Worm (Caenorhabditis elegans) whole organism, L4/young adult: Measurements from ENCODE around the gene ZK1307.2.

ENCODE experiments used
- W03F9.2 ChIP-seq: fragments of 150-350 bp; optimal IDR thresholded peaks from 2 replicates; lab custom pipeline; 2014; ENCODE audit warnings: missing biosample characterization, missing genetic modification characterization
- dao-5 ChIP-seq: sonication (generic microtip); optimal IDR thresholded peaks from 2 replicates; lab custom pipeline; 2016; ENCODE audit warnings: missing genotype, missing genetic modification characterization, moderate library complexity, missing compliant biosample characterization
- him-1 ChIP-seq: sonication (generic microtip); optimal IDR thresholded peaks from 2 replicates; lab custom pipeline; 2016; ENCODE audit warnings: missing genotype, missing genetic modification reagents, missing genetic modification characterization, missing compliant biosample characterization

ZK1307.2 gene

ce11 chrII:9644438-9644837 lies 9.3 kb downstream of the ZK1307.2 start, which contains the start of gene fzr-1:
TSS of gene fzr-1 (minus strand) at chrII:9644466.
- TF ChIP-seq W03F9.2 (no peak), dao-5 (tag; lab: Kevin White, UChicago) (no peak), him-1 (tag; lab: Kevin White, UChicago) (no peak)

- TF ChIP-seq W03F9.2 (no peak), him-1 (tag; lab: Kevin White, UChicago) (no peak), dao-5 (tag; lab: Kevin White, UChicago) (no peak)
These were observed 17.5 kb downstream of the ZK1307.2 start, which contains the start of gene ZK1307.7 for ce11 chrII:9636300-9636699. TSS of gene ZK1307.7 (plus strand) at chrII:9636600.

ce11 chrII:9625930-9626329 lies 27.8 kb downstream of the ZK1307.2 start:
- TF ChIP-seq W03F9.2 (no peak), him-1 (tag; lab: Kevin White, UChicago) (no peak), dao-5 (tag; lab: Kevin White, UChicago) (no peak)

ce11 chrII:9624110-9624695 lies 29.5 kb downstream of the ZK1307.2 start, which contains the start of the genes dnj-20 and ZK1307.8:
TSS of gene dnj-20 (minus strand) at chrII:9624176.
TSS of gene ZK1307.8 (plus strand) at chrII:9624613.
- TF ChIP-seq W03F9.2 (peak; percentile 35), him-1 (tag; lab: Kevin White, UChicago) (no peak)

ce11 chrII:9621913-9622348 lies 31.8 kb downstream of the ZK1307.2 start:
- TF ChIP-seq W03F9.2 (peak; percentile 14), dao-5 (tag; lab: Kevin White, UChicago) (no peak)

ce11 chrII:9621121-9621520 lies 32.6 kb downstream of the ZK1307.2 start:
- TF ChIP-seq W03F9.2 (no peak), him-1 (tag; lab: Kevin White, UChicago) (no peak), dao-5 (tag; lab: Kevin White, UChicago) (no peak)

ce11 chrII:9620616-9621015 lies 33.1 kb downstream of the ZK1307.2 start:
- no peak for TF ChIP-seq dao-5 (tag; lab: Kevin White, UChicago)
- TF ChIP-seq him-1 (tag; lab: Kevin White, UChicago), result no peak
- TF ChIP-seq W03F9.2, result no peak

- TF ChIP-seq him-1 (tag; lab: Kevin White, UChicago) (no peak), dao-5 (tag; lab: Kevin White, UChicago) (no peak), W03F9.2 (no peak)
These were observed 33.7 kb downstream of the ZK1307.2 start for ce11 chrII:9619995-9620535.

ce11 chrII:9619402-9619862 lies 34.3 kb downstream of the ZK1307.2 start:
- no peak for TF ChIP-seq W03F9.2
- TF ChIP-seq him-1 (tag; lab: Kevin White, UChicago), result no peak
- TF ChIP-seq dao-5 (tag; lab: Kevin White, UChicago), result no peak

ce11 chrII:9618759-9619158 lies 35.0 kb downstream of the ZK1307.2 start:
- TF ChIP-seq W03F9.2 (no peak), dao-5 (tag; lab: Kevin White, UChicago) (no peak), him-1 (tag; lab: Kevin White, UChicago) (no peak)

ce11 chrII:9617902-9618245 lies 35.9 kb downstream of the ZK1307.2 start:
- TF ChIP-seq dao-5 (tag; lab: Kevin White, UChicago) (no peak), him-1 (tag; lab: Kevin White, UChicago) (no peak), W03F9.2 (no peak)

ce11 chrII:9617039-9617901 lies 36.5 kb downstream of the ZK1307.2 start, which contains the start of gene hal-3:
TSS of gene hal-3 (minus strand) at chrII:9617125.
- TF ChIP-seq W03F9.2 (peak; percentile 16), him-1 (tag; lab: Kevin White, UChicago) (no peak), dao-5 (tag; lab: Kevin White, UChicago) (no peak)

- TF ChIP-seq him-1 (tag; lab: Kevin White, UChicago) (no peak), W03F9.2 (no peak), dao-5 (tag; lab: Kevin White, UChicago) (no peak)
These were observed 39.0 kb downstream of the ZK1307.2 start, which contains the start of gene hlh-6 for ce11 chrII:9614728-9615127. TSS of gene hlh-6 (minus strand) at chrII:9614828.
